Worm (Caenorhabditis elegans) whole organism, midembryonic: ENCODE data around the gene ndg-4.
"Not testable (repeated sequence)": the region's sequence is repeated elsewhere in the genome, so short reads cannot be mapped to it uniquely, and the experiment has no call there.

Experiments used
- T22C8.4 ChIP-seq: fragments of 200-800 bp; sonication (Bioruptor generic); IDR thresholded peaks from 2 replicates; pipeline ENCODE4 v1.3.6; 2022; ENCODE audit warnings: missing genetic modification characterization, missing compliant biosample characterization
- cog-1 ChIP-seq: sonication (generic microtip); optimal IDR thresholded peaks from 2 replicates; lab custom pipeline; 2016; ENCODE audit warnings: missing genetic modification characterization, missing compliant biosample characterization
- flt-1 ChIP-seq: fragments of 200-800 bp; sonication (Bioruptor generic); IDR thresholded peaks from 2 replicates; pipeline ENCODE4 v1.3.6; 2022; ENCODE audit warnings: missing genetic modification characterization, missing compliant biosample characterization
- klf-2 ChIP-seq: fragments of 200-800 bp; sonication (Bioruptor generic); conservative IDR thresholded peaks from 2 replicates; pipeline ENCODE4 v1.3.6; 2022; ENCODE audit warnings: missing genetic modification reagents, missing genetic modification characterization, missing compliant biosample characterization
- tab-1 ChIP-seq: fragments of 200-800 bp; sonication (Bioruptor generic); IDR thresholded peaks from 2 replicates; pipeline ENCODE4 v1.3.6; 2022; ENCODE audit warnings: missing genetic modification characterization, missing compliant biosample characterization
- ztf-23 ChIP-seq: fragments of 200-800 bp; sonication (Bioruptor generic); IDR thresholded peaks from 2 replicates; pipeline ENCODE4 v1.3.6; 2022; ENCODE audit warnings: missing genetic modification reagents, missing genetic modification characterization, missing compliant biosample characterization
- ztf-29 ChIP-seq: fragments of 200-800 bp; sonication (Bioruptor generic); IDR thresholded peaks from 2 replicates; pipeline ENCODE4 v1.3.6; 2022; ENCODE audit warnings: missing genetic modification reagents, missing genetic modification characterization, missing compliant biosample characterization

DNA sequence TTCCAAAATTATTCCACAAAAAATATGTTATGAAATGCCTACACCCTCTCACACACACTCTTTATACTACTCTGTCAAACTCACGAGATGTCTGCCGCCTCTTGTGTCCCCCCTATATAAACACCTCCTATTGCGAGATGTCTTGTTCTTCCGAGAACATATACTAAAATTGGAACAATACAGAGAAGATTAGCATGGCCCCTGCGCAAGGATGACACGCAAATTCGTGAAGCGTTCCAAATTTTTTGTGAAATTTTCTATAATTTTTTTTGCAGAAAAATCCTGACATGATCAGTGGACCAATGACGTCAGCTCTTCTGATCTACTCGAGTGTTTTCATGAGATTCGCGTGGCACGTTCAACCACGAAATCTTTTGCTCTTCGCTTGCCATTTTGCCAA is 53.1 kb downstream of the ndg-4 start:
- TF ChIP-seq ztf-23 (GFP tag; lab: Robert Waterston, UW), result peak; percentile 77
- peak; percentile 68 for TF ChIP-seq klf-2
- not testable (repeated sequence) for TF ChIP-seq cog-1 (tag; lab: Kevin White, UChicago); ztf-29 (GFP tag; lab: Robert Waterston, UW)
- TF ChIP-seq tab-1, result peak; percentile 80
- TF ChIP-seq flt-1, result peak; percentile 84
- peak; percentile 64 for TF ChIP-seq T22C8.4 (GFP tag; lab: Robert Waterston, UW)
